Worm (Caenorhabditis elegans) whole organism, L2 larva: ENCODE results near the gene fbxc-30.

ENCODE experiments used
- ceh-16 ChIP-seq: fragments of 150-350 bp; optimal IDR thresholded peaks from 2 replicates; lab custom pipeline; 2014; ENCODE audit warnings: missing biosample characterization, missing genetic modification characterization
- ceh-82 ChIP-seq: fragments of 150-350 bp; optimal IDR thresholded peaks from 2 replicates; lab custom pipeline; 2014; ENCODE audit warnings: missing biosample characterization, missing genetic modification characterization
- lin-13 ChIP-seq: fragments of 150-350 bp; optimal IDR thresholded peaks from 2 replicates; lab custom pipeline; 2014; ENCODE audit warnings: missing biosample characterization, missing genetic modification reagents, missing genetic modification characterization
- unc-39 ChIP-seq: fragments of 150-350 bp; optimal IDR thresholded peaks from 2 replicates; lab custom pipeline; 2014; ENCODE audit warnings: missing biosample characterization, missing genetic modification characterization
- ztf-1 ChIP-seq: fragments of 200-800 bp; sonication (Bioruptor generic); conservative IDR thresholded peaks from 2 replicates; pipeline ENCODE4 v1.3.6; 2022; ENCODE audit warnings: missing genetic modification characterization, missing compliant biosample characterization
- ztf-11 ChIP-seq: sonication (generic microtip); optimal IDR thresholded peaks from 2 replicates; lab custom pipeline; 2017; ENCODE audit warnings: missing biosample characterization, missing genetic modification characterization

ce11 chrII:940779-941178 lies 23.4 kb downstream of the fbxc-30 start, which contains the start of gene fbxc-36:
- no peak for TF ChIP-seq unc-39
- TF ChIP-seq ztf-1: no peak
- TF ChIP-seq ceh-82 (tag; lab: Kevin White, UChicago): no peak
- TF ChIP-seq ceh-16: no peak
- no peak for TF ChIP-seq lin-13 (GFP tag; lab: Kevin White, UChicago)
- TF ChIP-seq ztf-11 (tag; lab: Kevin White, UChicago): no peak
